Fruit fly (Drosophila melanogaster) whole organism: ENCODE measurements around the gene CG13282.

Experiments used
- CG8478 ChIP-seq: fragments of >200 bp; optimal IDR thresholded peaks from 2 replicates; lab custom pipeline; 2018; ENCODE audit warnings: inconsistent platforms
- Dll ChIP-seq: fragments of >200 bp; optimal IDR thresholded peaks from 2 replicates; lab custom pipeline; 2017
- EcR ChIP-seq, 2 experiments: fragments of >200 bp; optimal IDR thresholded peaks; 2 replicates each; lab custom pipeline; 2017; ENCODE audit warnings: missing biosample characterization in 2 of 2, missing genetic modification characterization in 2 of 2, missing genetic modification reagents in 2 of 2
- pan ChIP-seq: fragments of >200 bp; optimal IDR thresholded peaks from 2 replicates; lab custom pipeline; 2017
- psq ChIP-seq: fragments of >200 bp; optimal IDR thresholded peaks from 2 replicates; lab custom pipeline; 2017
- usp ChIP-seq: fragments of >200 bp; optimal IDR thresholded peaks from 2 replicates; lab custom pipeline; 2017; ENCODE audit warnings: missing biosample characterization, missing genetic modification characterization, mixed read lengths

The CG13282 gene

DNA sequence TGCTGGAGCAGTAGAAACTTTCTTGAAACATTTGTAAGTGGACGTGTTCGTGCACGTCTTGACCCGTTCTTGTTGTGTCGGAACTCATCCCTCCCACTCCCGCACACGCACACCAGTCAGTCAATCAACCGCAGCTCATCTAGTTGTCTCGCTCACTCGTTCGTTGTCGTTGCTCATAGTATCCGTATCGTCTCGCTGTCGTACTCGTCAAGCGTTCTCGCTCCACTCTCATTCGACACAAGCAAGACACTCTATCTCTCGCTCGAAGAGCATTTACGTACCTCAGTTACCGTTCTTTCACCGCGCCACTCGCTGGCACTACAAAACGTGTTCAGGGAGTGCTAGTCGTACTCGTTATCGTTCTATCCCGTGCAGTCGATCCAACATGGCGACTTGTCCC is 46.8 kb downstream of the CG13282 start:
- no peak for TF ChIP-seq CG8478 (lab: Kevin White, UChicago)
- no peak for TF ChIP-seq EcR (GFP tag; optimal IDR thresholded peaks at IDR 0.05; lab: Kevin White, UChicago)
- TF ChIP-seq pan = no peak
- no peak for TF ChIP-seq usp
- TF ChIP-seq psq (lab: Kevin White, UChicago) = no peak
- no peak for TF ChIP-seq Dll (lab: Kevin White, UChicago)
